Fruit fly (Drosophila melanogaster) whole organism, wandering third instar larva: ENCODE measurements around the gene pyd3.
A peak's percentile ranks its signal among the peaks of the same experiment; 100 is the strongest.

Experiments
- CG9705 ChIP-seq: fragments of 200-800 bp; sonication (Bioruptor generic); optimal IDR thresholded peaks from 2 replicates; lab custom pipeline; 2018; ENCODE audit warnings: missing biosample characterization, mild to moderate bottlenecking, missing genetic modification characterization
- CrebA ChIP-seq: fragments of 200-800 bp; sonication (Bioruptor generic); optimal IDR thresholded peaks from 2 replicates; lab custom pipeline; 2016; ENCODE audit warnings: missing biosample characterization, mild to moderate bottlenecking, missing genetic modification characterization, borderline replicate concordance
- Dfd ChIP-seq: fragments of >200 bp; optimal IDR thresholded peaks from 2 replicates; lab custom pipeline; 2017; ENCODE audit warnings: missing biosample characterization, missing genetic modification characterization
- Dif ChIP-seq: fragments of 200-275, 200-300 bp; sonication (Bioruptor generic); optimal IDR thresholded peaks from 2 replicates; lab custom pipeline; 2018; ENCODE audit warnings: missing biosample characterization, missing genetic modification characterization; ENCODE audit not compliant: partially characterized antibody
- GATAd ChIP-seq: sonication (Bioruptor generic); optimal IDR thresholded peaks from 2 replicates; lab custom pipeline; 2016; ENCODE audit warnings: missing biosample characterization, missing genetic modification characterization
- HLH106 ChIP-seq: fragments of 200-800 bp; optimal IDR thresholded peaks from 3 replicates; lab custom pipeline; 2019; ENCODE audit warnings: missing biosample characterization, mild to moderate bottlenecking, missing genetic modification characterization, moderate library complexity
- Hr78 ChIP-seq: fragments of >200 bp; optimal IDR thresholded peaks from 2 replicates; lab custom pipeline; 2017; ENCODE audit warnings: missing biosample characterization, missing genetic modification characterization
- Hr83 ChIP-seq: fragments of 200-300 bp; sonication (Bioruptor generic); optimal IDR thresholded peaks from 2 replicates; lab custom pipeline; 2016; ENCODE audit warnings: missing biosample characterization, mild to moderate bottlenecking, missing genetic modification characterization, moderate library complexity; ENCODE audit not compliant: poor library complexity, severe bottlenecking
- Jra ChIP-seq: sonication (Bioruptor generic); optimal IDR thresholded peaks from 2 replicates; lab custom pipeline; 2016; ENCODE audit warnings: missing biosample characterization, missing genetic modification characterization
- Myc ChIP-seq: fragments of >200 bp; optimal IDR thresholded peaks from 2 replicates; lab custom pipeline; 2017
- N ChIP-seq: fragments of >200 bp; optimal IDR thresholded peaks from 2 replicates; lab custom pipeline; 2018; ENCODE audit warnings: missing biosample characterization, missing external identifiers, missing genetic modification characterization
- OdsH ChIP-seq: fragments of 200-800 bp; sonication (Bioruptor generic); optimal IDR thresholded peaks from 2 replicates; lab custom pipeline; 2016; ENCODE audit warnings: missing biosample characterization, mild to moderate bottlenecking, missing genetic modification characterization
- Rel ChIP-seq, 2 experiments: fragments of 200-800 bp; sonication (Bioruptor generic) in 1 of 2; optimal IDR thresholded peaks; 2 replicates in 1 of 2; 3 replicates in 1 of 2; lab custom pipeline; 2016 to 2019; ENCODE audit warnings: mild to moderate bottlenecking in 2 of 2, missing biosample characterization in 2 of 2, missing genetic modification characterization in 2 of 2, moderate library complexity in 1 of 2
- Sp1 ChIP-seq: fragments of 200-800 bp; sonication (Bioruptor generic); optimal IDR thresholded peaks from 3 replicates; lab custom pipeline; 2019; ENCODE audit warnings: missing biosample characterization, mild to moderate bottlenecking, missing genetic modification characterization, moderate library complexity
- Vsx2 ChIP-seq: fragments of 200-300, 225-300 bp; sonication (Bioruptor generic); optimal IDR thresholded peaks from 2 replicates; lab custom pipeline; 2018; ENCODE audit warnings: missing biosample characterization, missing genetic modification characterization; ENCODE audit not compliant: partially characterized antibody
- br ChIP-seq: fragments of 200-800 bp; sonication (Bioruptor generic); optimal IDR thresholded peaks from 2 replicates; lab custom pipeline; 2016; ENCODE audit warnings: missing biosample characterization, missing genetic modification characterization
- foxo ChIP-seq, 2 experiments: fragments of 200-800 bp; sonication (Bioruptor generic); optimal IDR thresholded peaks; 2 replicates in 1 of 2; 3 replicates in 1 of 2; lab custom pipeline; 2016 to 2017; ENCODE audit warnings: missing biosample characterization in 2 of 2, missing genetic modification characterization in 2 of 2
- fru ChIP-seq: fragments of 200-800 bp; sonication (Bioruptor generic); optimal IDR thresholded peaks from 3 replicates; lab custom pipeline; 2016; ENCODE audit warnings: missing biosample characterization, mild to moderate bottlenecking, missing genetic modification characterization
- h ChIP-seq: fragments of 200-800 bp; sonication (Bioruptor generic); optimal IDR thresholded peaks from 3 replicates; lab custom pipeline; 2016; ENCODE audit warnings: missing biosample characterization, mild to moderate bottlenecking, missing genetic modification characterization
- jim ChIP-seq: fragments of 175-275, 200-325 bp; sonication (Bioruptor generic); optimal IDR thresholded peaks from 2 replicates; lab custom pipeline; 2016; ENCODE audit warnings: missing biosample characterization, mild to moderate bottlenecking, missing genetic modification characterization
- lola ChIP-seq: fragments of >200 bp; optimal IDR thresholded peaks from 2 replicates; lab custom pipeline; 2017; ENCODE audit warnings: missing biosample characterization, missing genetic modification characterization
- pan ChIP-seq: fragments of >200 bp; optimal IDR thresholded peaks from 2 replicates; lab custom pipeline; 2017
- rgr ChIP-seq: fragments of 200-800 bp; sonication (Bioruptor generic); optimal IDR thresholded peaks from 3 replicates; lab custom pipeline; 2016; ENCODE audit warnings: missing biosample characterization, mild to moderate bottlenecking, missing genetic modification characterization
- sage ChIP-seq: fragments of 200-800 bp; sonication (Bioruptor generic); optimal IDR thresholded peaks from 2 replicates; lab custom pipeline; 2016; ENCODE audit warnings: missing biosample characterization, mild to moderate bottlenecking, missing genetic modification characterization
- tai ChIP-seq: sonication (Bioruptor generic); optimal IDR thresholded peaks from 2 replicates; lab custom pipeline; 2016; ENCODE audit warnings: missing biosample characterization, missing genetic modification characterization
- usp ChIP-seq: fragments of >200 bp; optimal IDR thresholded peaks from 2 replicates; lab custom pipeline; 2017; ENCODE audit warnings: missing biosample characterization, missing genetic modification characterization

pyd3 gene

DNA sequence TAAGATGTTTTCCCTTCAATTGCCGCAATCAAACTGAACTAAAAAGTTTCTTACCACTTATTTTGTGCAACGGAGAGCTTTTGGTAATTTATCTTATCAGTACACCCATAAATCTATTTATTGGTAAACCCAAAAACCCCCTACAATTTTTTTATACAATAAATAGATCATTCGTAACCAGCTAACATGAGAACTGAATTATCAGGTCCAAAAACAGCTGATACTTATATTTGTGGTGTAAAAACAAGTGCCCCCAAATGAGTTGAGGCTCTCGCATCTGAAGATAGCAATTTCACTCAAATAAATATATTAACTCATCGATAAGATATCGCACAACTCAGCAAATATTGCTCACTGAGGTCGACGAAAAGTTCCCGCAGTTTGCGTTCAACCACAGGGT is 38.0 kb upstream of the pyd3 start, which contains the start of gene CG18748:
CG18748 (minus strand) TSS at position 25 of the 400 bp plus-strand sequence.
- TF ChIP-seq HLH106 (tag; lab: Kevin White, UChicago) (no peak), tai (no peak), CrebA (GFP tag; lab: Kevin White, UChicago) (peak; percentile 11), lola (GFP tag; lab: Kevin White, UChicago) (no peak), Rel (GFP tag; optimal IDR thresholded peaks at IDR 0.05; lab: Kevin White, UChicago) (no peak), Rel (tag; optimal IDR thresholded peaks at IDR 0.05; lab: Kevin White, UChicago) (peak; percentile 96)

DNA sequence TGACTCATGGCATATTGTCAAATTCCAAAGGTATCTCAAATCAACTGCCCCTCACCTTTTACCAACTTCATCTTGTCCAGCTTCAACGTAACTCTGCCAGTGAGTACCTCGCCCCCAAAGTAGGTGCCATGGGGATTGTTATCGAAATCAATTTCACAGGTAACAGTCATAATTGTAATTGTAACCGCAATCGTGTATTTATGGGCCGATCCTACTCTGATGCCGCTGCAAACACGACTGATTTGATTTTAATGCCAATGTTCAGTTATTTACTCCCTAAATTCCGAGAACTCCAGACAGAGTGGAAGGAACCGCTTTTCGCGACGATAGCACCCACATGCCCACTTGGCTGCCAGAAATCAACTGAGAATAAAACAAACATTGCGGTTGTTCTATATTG is 35.9 kb upstream of the pyd3 start, which contains the start of gene CG18745:
CG18745 (minus strand) TSS at position 336 of the 400 bp plus-strand sequence.
- no peak for TF ChIP-seq Rel (GFP tag; optimal IDR thresholded peaks at IDR 0.05; lab: Kevin White, UChicago)
- TF ChIP-seq Rel (tag; optimal IDR thresholded peaks at IDR 0.05; lab: Kevin White, UChicago), result peak; percentile 40
- TF ChIP-seq N, result no peak
- peak; percentile 15 for TF ChIP-seq rgr (GFP tag; lab: Kevin White, UChicago)
- no peak for TF ChIP-seq Myc (lab: Kevin White, UChicago)
- TF ChIP-seq Jra (GFP tag; lab: Kevin White, UChicago), result peak; percentile 11

- no peak for TF ChIP-seq Hr83 (GFP tag; lab: Kevin White, UChicago)
- TF ChIP-seq Rel (GFP tag; optimal IDR thresholded peaks at IDR 0.05; lab: Kevin White, UChicago), result no peak
- TF ChIP-seq Rel (tag; optimal IDR thresholded peaks at IDR 0.05; lab: Kevin White, UChicago), result peak; percentile 35
Measured at dm6 chr3R:7782933-7783686, 33.2 kb upstream of the pyd3 start, which contains the start of gene CG18747. CG18747 (minus strand) TSS chr3R:7783446.

dm6 chr3R:7779620-7780019 is 29.7 kb upstream of the pyd3 start:
- peak; percentile 57 for TF ChIP-seq Myc (lab: Kevin White, UChicago)
- no peak for TF ChIP-seq Hr83 (GFP tag; lab: Kevin White, UChicago)
- no peak for TF ChIP-seq OdsH

- TF ChIP-seq Vsx2 (GFP tag; lab: Kevin White, UChicago) (no peak), jim (GFP tag; lab: Kevin White, UChicago) (no peak), Dif (GFP tag; lab: Kevin White, UChicago) (no peak), GATAd (GFP tag; lab: Kevin White, UChicago) (no peak), Sp1 (GFP tag; lab: Kevin White, UChicago) (no peak), usp (GFP tag; lab: Kevin White, UChicago) (no peak), h (GFP tag; lab: Kevin White, UChicago) (no peak), Hr78 (GFP tag; lab: Kevin White, UChicago) (no peak), fru (GFP tag; lab: Kevin White, UChicago) (no peak), Jra (GFP tag; lab: Kevin White, UChicago) (no peak), Rel (GFP tag; optimal IDR thresholded peaks at IDR 0.05; lab: Kevin White, UChicago) (no peak), Rel (tag; optimal IDR thresholded peaks at IDR 0.05; lab: Kevin White, UChicago) (no peak), CrebA (GFP tag; lab: Kevin White, UChicago) (no peak), sage (no peak), foxo (GFP tag; optimal IDR thresholded peaks at IDR 0.05; lab: Kevin White, UChicago) (no peak), Dfd (GFP tag; lab: Kevin White, UChicago) (no peak), Hr83 (GFP tag; lab: Kevin White, UChicago) (no peak), OdsH (no peak), pan (no peak), CG9705 (no peak)
Measured at dm6 chr3R:7771656-7772055, 21.8 kb upstream of the pyd3 start, which contains the start of gene CG11286. CG11286 (minus strand) TSS chr3R:7771756.

- TF ChIP-seq br (GFP tag; lab: Kevin White, UChicago) (no peak), lola (GFP tag; lab: Kevin White, UChicago) (no peak), Rel (GFP tag; optimal IDR thresholded peaks at IDR 0.05; lab: Kevin White, UChicago) (no peak), Rel (tag; optimal IDR thresholded peaks at IDR 0.05; lab: Kevin White, UChicago) (peak; percentile 55)
Measured at dm6 chr3R:7760970-7761558, 11.2 kb upstream of the pyd3 start.
